Worm (Caenorhabditis elegans): ENCODE results near the gene ugt-15.

DNA sequence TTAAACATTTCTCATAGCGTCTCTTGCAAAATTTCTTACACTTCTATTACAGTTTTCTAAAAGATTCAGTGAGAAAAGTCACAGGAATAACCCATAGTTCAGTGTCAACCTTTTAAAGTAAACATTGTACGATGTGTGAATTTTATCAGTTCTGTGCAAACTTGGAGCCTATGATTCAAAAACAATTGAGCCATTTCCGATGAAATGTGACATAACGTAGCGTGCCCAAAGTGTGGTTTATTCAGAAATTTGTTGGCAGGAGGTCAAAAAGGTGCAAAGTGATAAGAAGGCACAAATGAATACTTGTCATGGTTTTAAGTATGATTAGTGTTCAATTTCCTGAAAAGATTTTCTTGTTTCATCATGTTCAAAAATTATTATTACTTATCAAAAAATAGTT is 50.3 kb downstream of the ugt-15 start:
- TF ChIP-seq T22C8.4 (GFP tag; IDR thresholded peaks at IDR 0.05): no peak
- TF ChIP-seq klf-2 (GFP tag; conservative IDR thresholded peaks at IDR 0.05): no peak
- TF ChIP-seq cog-1 (tag; optimal IDR thresholded peaks at IDR 0.05): no peak
- no peak for TF ChIP-seq flt-1 (GFP tag; IDR thresholded peaks at IDR 0.05)
- no peak for TF ChIP-seq tab-1 (GFP tag; IDR thresholded peaks at IDR 0.05)
- TF ChIP-seq ztf-29 (GFP tag; IDR thresholded peaks at IDR 0.05): no peak
- no peak for TF ChIP-seq med-1 (GFP tag; optimal IDR thresholded peaks at IDR 0.05; ENCODE audit: insufficient read depth)
- TF ChIP-seq ref-1 (GFP tag; conservative IDR thresholded peaks at IDR 0.05): no peak
- TF ChIP-seq ztf-23 (GFP tag; IDR thresholded peaks at IDR 0.05): no peak

All from whole organism, midembryonic.